Worm (Caenorhabditis elegans): ENCODE results near the gene C44C10.7.

ce11 chrX:11664184-11664583 lies 23.9 kb downstream of the C44C10.7 start:
- no peak for TF ChIP-seq him-1 (tag; optimal IDR thresholded peaks at IDR 0.05)
- TF ChIP-seq dao-5 (tag; optimal IDR thresholded peaks at IDR 0.05) = no peak
- TF ChIP-seq W03F9.2 (tag; optimal IDR thresholded peaks at IDR 0.05) = no peak
